Worm (Caenorhabditis elegans): ENCODE data around the gene F54H12.4.
A peak's percentile ranks its signal among the peaks of the same experiment; 100 is the strongest.

The F54H12.4 gene

DNA sequence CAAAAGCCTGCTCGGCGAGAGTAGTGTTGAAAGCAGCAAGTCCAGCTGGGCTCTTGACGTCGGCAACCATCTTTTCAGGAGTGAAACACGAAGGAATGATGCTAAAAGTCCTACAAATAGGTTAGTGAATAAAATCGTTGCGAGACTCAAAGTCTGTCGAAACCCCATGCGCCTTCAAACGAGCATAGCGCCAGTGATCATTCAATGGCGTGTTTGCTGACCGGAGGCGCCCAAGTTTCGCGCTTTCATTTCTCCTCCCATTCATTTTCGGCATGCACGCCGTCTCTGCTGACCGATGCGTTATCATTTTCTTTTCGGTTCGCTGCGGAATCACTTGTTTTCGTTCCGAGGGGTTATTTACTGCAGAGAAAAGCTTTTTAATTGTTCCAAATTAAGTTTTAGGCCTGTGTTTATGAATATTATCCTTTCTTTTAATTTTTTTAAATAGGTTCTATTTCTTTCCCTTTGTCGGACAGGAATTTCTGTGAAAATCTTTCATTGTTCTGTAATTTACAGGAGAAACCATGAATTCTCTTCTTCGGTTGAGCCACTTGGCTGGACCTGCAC lies 10.7 kb upstream of the F54H12.4 start, which contains the start of the genes eef-1B.1 and aco-2 (continued):
- TF ChIP-seq nhr-179 (tag; optimal IDR thresholded peaks at IDR 0.05), result no peak
- TF ChIP-seq B0261.1 (tag; optimal IDR thresholded peaks at IDR 0.05), result no peak
- no peak for TF ChIP-seq tbx-9 (tag; optimal IDR thresholded peaks at IDR 0.05; ENCODE audit: borderline replicate concordance)
- TF ChIP-seq ztf-28 (GFP tag; IDR thresholded peaks at IDR 0.05), result no peak
- no peak for TF ChIP-seq ztf-22 (GFP tag; optimal IDR thresholded peaks at IDR 0.05)
- no peak for TF ChIP-seq T07F8.4 (tag; optimal IDR thresholded peaks at IDR 0.05)
- peak; percentile 94 for TF ChIP-seq nhr-80 (tag; optimal IDR thresholded peaks at IDR 0.05)
- TF ChIP-seq ztf-6 (GFP tag; IDR thresholded peaks at IDR 0.05), result no peak
- TF ChIP-seq sea-2 (GFP tag; IDR thresholded peaks at IDR 0.05), result no peak
- no peak for TF ChIP-seq akir-1 (GFP tag; optimal IDR thresholded peaks at IDR 0.05)
- no peak for TF ChIP-seq snpc-4 (GFP tag; optimal IDR thresholded peaks at IDR 0.05)
- peak; percentile 2 to 63 (median 54) for TF ChIP-seq snpc-4 (tag; optimal IDR thresholded peaks at IDR 0.05)
- TF ChIP-seq C17E4.6 (GFP tag; IDR thresholded peaks at IDR 0.05), result no peak
- TF ChIP-seq F23B12.7 (tag; optimal IDR thresholded peaks at IDR 0.05; ENCODE audit: insufficient read depth), result peak; percentile 57
- TF ChIP-seq atf-7 (tag; optimal IDR thresholded peaks at IDR 0.05), result peak; percentile 36
- peak; percentile 84 for TF ChIP-seq madf-6 (GFP tag; IDR thresholded peaks at IDR 0.05)
- no peak for TF ChIP-seq F37B4.10 (GFP tag; IDR thresholded peaks at IDR 0.05)
- TF ChIP-seq ccch-3 (GFP tag; optimal IDR thresholded peaks at IDR 0.05), result no peak
- no peak for TF ChIP-seq F52B5.7 (tag; optimal IDR thresholded peaks at IDR 0.05)
- no peak for TF ChIP-seq ceh-58 (GFP tag; IDR thresholded peaks at IDR 0.05)
- no peak for TF ChIP-seq hrde-1 (tag; optimal IDR thresholded peaks at IDR 0.05; ENCODE audit: borderline replicate concordance)
- TF ChIP-seq tlf-1 (GFP tag; optimal IDR thresholded peaks at IDR 0.05), result peak; percentile 78
- TF ChIP-seq Y53F4B.3 (GFP tag; IDR thresholded peaks at IDR 0.05), result no peak
- TF ChIP-seq let-607 (tag; optimal IDR thresholded peaks at IDR 0.05), result peak; percentile 9 to 69
- no peak for TF ChIP-seq F22D6.2 (tag; optimal IDR thresholded peaks at IDR 0.05)
- no peak for TF ChIP-seq die-1 (tag; optimal IDR thresholded peaks at IDR 0.05)
- peak; percentile 81 for TF ChIP-seq pbrm-1 (GFP tag; IDR thresholded peaks at IDR 0.05)
- peak; percentile 55 for TF ChIP-seq hmg-1.2 (GFP tag; IDR thresholded peaks at IDR 0.05)
- TF ChIP-seq ztf-18 (tag; optimal IDR thresholded peaks at IDR 0.05), result peak; percentile 98
- no peak for TF ChIP-seq rpc-1 (optimal IDR thresholded peaks at IDR 0.05)
- TF ChIP-seq rpc-1 (tag; optimal IDR thresholded peaks at IDR 0.05), result no peak

DNA sequence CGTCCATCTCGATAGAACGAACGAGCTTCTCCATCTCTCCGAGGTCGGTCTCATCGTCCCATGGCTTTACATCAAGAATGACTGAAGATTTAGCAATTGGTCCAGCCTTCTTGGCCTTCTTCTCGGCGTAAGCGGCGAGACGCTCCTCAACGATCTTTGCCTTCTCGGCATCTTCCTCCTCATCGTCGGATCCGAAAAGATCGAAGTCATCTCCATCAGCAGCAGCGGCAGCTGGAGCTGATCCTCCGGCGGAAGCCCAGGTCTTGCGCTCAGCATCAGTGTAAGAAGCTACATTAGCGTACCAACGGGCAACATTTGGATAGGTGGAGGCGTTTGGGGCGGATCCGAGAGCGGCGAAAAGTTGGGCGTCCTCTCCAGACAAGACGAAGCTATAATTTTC lies 10.1 kb upstream of the F54H12.4 start:
- TF ChIP-seq nhr-90 (tag; optimal IDR thresholded peaks at IDR 0.05) (no peak), egrh-3 (GFP tag; IDR thresholded peaks at IDR 0.05) (peak; percentile 22; the same call in 1 of the 2 replicates), snpc-4 (GFP tag; optimal IDR thresholded peaks at IDR 0.05) (no peak), snpc-4 (tag; optimal IDR thresholded peaks at IDR 0.05) (no peak), F52B5.7 (tag; optimal IDR thresholded peaks at IDR 0.05) (no peak)

DNA sequence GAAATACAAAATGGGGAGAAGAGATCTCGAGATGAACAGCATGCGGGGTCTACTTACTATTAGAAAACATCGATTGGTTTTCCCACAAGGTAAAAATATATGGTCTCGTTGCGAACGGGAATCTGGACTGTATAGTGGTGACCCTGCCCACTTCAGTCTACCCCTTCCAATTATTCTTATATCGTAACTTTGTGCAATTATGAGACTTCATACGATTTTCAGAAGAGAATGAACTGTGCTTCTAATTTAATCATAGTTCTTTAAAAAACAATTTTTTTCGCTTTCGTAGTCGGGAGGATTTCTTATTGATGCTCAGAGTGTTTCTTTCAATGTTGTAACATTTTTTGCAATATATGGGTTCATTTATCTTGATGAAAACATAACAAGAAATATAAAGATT lies 9.5 kb upstream of the F54H12.4 start, which contains the start of gene F54H12.5:
F54H12.5 (minus strand) TSS at position 101 of the 400 bp plus-strand sequence.
- TF ChIP-seq let-526 (GFP tag; IDR thresholded peaks at IDR 0.05), result no peak
- TF ChIP-seq athp-1 (tag; optimal IDR thresholded peaks at IDR 0.05), result no peak
- TF ChIP-seq sdz-38 (tag; optimal IDR thresholded peaks at IDR 0.05), result no peak
- no peak for TF ChIP-seq zfh-2 (GFP tag; conservative IDR thresholded peaks at IDR 0.05)
- TF ChIP-seq ceh-79 (tag; optimal IDR thresholded peaks at IDR 0.05), result no peak
- no peak for TF ChIP-seq F33H1.4 (GFP tag; IDR thresholded peaks at IDR 0.05)
- 0 out of 2 replicates have a peak, but pooled peaks have one; percentile 36 for TF ChIP-seq Y53G8AR.9 (GFP tag; conservative IDR thresholded peaks at IDR 0.05)
- TF ChIP-seq ztf-28 (GFP tag; IDR thresholded peaks at IDR 0.05), result no peak
- no peak for TF ChIP-seq hmg-20 (GFP tag; IDR thresholded peaks at IDR 0.05)
- no peak for TF ChIP-seq ztf-22 (GFP tag; optimal IDR thresholded peaks at IDR 0.05)
- no peak for TF ChIP-seq nhr-120 (GFP tag; IDR thresholded peaks at IDR 0.05)
- no peak for TF ChIP-seq madf-8 (GFP tag; conservative IDR thresholded peaks at IDR 0.05)
- no peak for TF ChIP-seq egl-44 (GFP tag; IDR thresholded peaks at IDR 0.05)
- TF ChIP-seq ekl-4 (GFP tag; IDR thresholded peaks at IDR 0.05), result 0 out of 2 replicates have a peak, but pooled peaks have one; percentile 52
- no peak for TF ChIP-seq tbp1 (GFP tag; optimal IDR thresholded peaks at IDR 0.05)
- TF ChIP-seq ceh-100 (GFP tag; IDR thresholded peaks at IDR 0.05), result no peak
- TF ChIP-seq Y79H2A.3 (GFP tag; conservative IDR thresholded peaks at IDR 0.05), result no peak
